Worm (Caenorhabditis elegans) whole organism, midembryonic: ENCODE results near the gene C04E7.3.

Experiments used
- T22C8.4 ChIP-seq: fragments of 200-800 bp; sonication (Bioruptor generic); IDR thresholded peaks from 2 replicates; pipeline ENCODE4 v1.3.6; 2022; ENCODE audit warnings: missing genetic modification characterization, missing compliant biosample characterization
- flt-1 ChIP-seq: fragments of 200-800 bp; sonication (Bioruptor generic); IDR thresholded peaks from 2 replicates; pipeline ENCODE4 v1.3.6; 2022; ENCODE audit warnings: missing genetic modification characterization, missing compliant biosample characterization
- klf-2 ChIP-seq: fragments of 200-800 bp; sonication (Bioruptor generic); conservative IDR thresholded peaks from 2 replicates; pipeline ENCODE4 v1.3.6; 2022; ENCODE audit warnings: missing genetic modification reagents, missing genetic modification characterization, missing compliant biosample characterization
- med-1 ChIP-seq: sonication (generic microtip); optimal IDR thresholded peaks from 2 replicates; lab custom pipeline; 2017; ENCODE audit warnings: missing genetic modification characterization, mild to moderate bottlenecking, missing compliant biosample characterization, antibody characterized with exemption, missing genetic modification reagents; ENCODE audit not compliant: insufficient read depth
- ref-1 ChIP-seq: fragments of 200-800 bp; sonication (Bioruptor generic); conservative IDR thresholded peaks from 2 replicates; pipeline ENCODE4 v1.3.6; 2022; ENCODE audit warnings: missing genetic modification reagents, missing genetic modification characterization, missing compliant biosample characterization
- tab-1 ChIP-seq: fragments of 200-800 bp; sonication (Bioruptor generic); IDR thresholded peaks from 2 replicates; pipeline ENCODE4 v1.3.6; 2022; ENCODE audit warnings: missing genetic modification characterization, missing compliant biosample characterization
- ztf-29 ChIP-seq: fragments of 200-800 bp; sonication (Bioruptor generic); IDR thresholded peaks from 2 replicates; pipeline ENCODE4 v1.3.6; 2022; ENCODE audit warnings: missing genetic modification reagents, missing genetic modification characterization, missing compliant biosample characterization

DNA sequence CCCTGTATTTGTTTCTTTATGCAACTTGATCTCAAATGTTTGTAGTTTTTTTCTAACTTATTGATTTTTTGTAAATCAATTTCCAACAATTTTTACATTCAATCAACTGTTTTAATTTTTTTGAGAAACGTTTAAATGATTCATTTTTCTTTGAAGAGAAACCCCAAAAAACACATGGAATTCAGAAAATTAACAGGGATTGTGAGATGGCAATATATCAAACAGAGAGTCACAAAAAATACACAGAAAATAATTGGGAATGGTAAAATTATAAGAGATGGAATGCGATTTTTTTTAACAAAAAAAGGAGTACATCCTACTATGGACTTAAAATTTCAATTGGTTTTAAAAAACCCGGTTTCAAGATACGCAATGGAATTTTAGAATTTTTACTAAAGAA, 12.6 kb downstream of the C04E7.3 start:
- TF ChIP-seq tab-1 (GFP tag; lab: Robert Waterston, UW) (no peak), flt-1 (GFP tag; lab: Robert Waterston, UW) (no peak), ref-1 (GFP tag; lab: Robert Waterston, UW) (no peak), klf-2 (GFP tag; lab: Robert Waterston, UW) (no peak), T22C8.4 (no peak), ztf-29 (GFP tag; lab: Robert Waterston, UW) (no peak), med-1 (no peak)
